Fruit fly (Drosophila melanogaster) whole organism, embryonic: ENCODE results near the gene CG12990.

Experiments
- Awh ChIP-seq: fragments of 200-800 bp; sonication (Bioruptor generic); IDR thresholded peaks from 2 replicates; pipeline ENCODE4, ENCODE4 v1.3.6; 2022; ENCODE audit warnings: missing biosample characterization, missing genetic modification characterization
- BEAF-32 ChIP-seq: fragments of 200-800 bp; sonication (Bioruptor generic); optimal IDR thresholded peaks from 3 replicates; lab custom pipeline; 2017; ENCODE audit warnings: missing biosample characterization, missing genetic modification characterization, mild to moderate bottlenecking, moderate library complexity, missing genetic modification reagents
- CG11695 ChIP-seq: fragments of 200-800 bp; sonication (Bioruptor generic); IDR thresholded peaks from 3 replicates; pipeline ENCODE4 v1.3.6; 2022; ENCODE audit warnings: missing biosample characterization, missing genetic modification characterization
- CG12071 ChIP-seq: fragments of 200-800 bp; sonication (Bioruptor generic); optimal IDR thresholded peaks from 3 replicates; lab custom pipeline; 2018; ENCODE audit warnings: missing biosample characterization, mild to moderate bottlenecking, missing genetic modification characterization
- CG13624 ChIP-seq: fragments of 200-800 bp; sonication (Bioruptor generic); optimal IDR thresholded peaks from 2 replicates; lab custom pipeline; 2016; ENCODE audit warnings: missing biosample characterization, missing genetic modification characterization
- CG15696 ChIP-seq: fragments of 200-800 bp; sonication (Bioruptor generic); optimal IDR thresholded peaks from 2 replicates; lab custom pipeline; 2019; ENCODE audit warnings: missing biosample characterization, mild to moderate bottlenecking, missing genetic modification characterization, moderate library complexity
- CG16813 ChIP-seq: fragments of 200-800 bp; sonication (Bioruptor generic); IDR thresholded peaks from 3 replicates; pipeline ENCODE4 v1.3.6; 2022; ENCODE audit warnings: missing biosample characterization, missing genetic modification characterization; ENCODE audit not compliant: partially characterized antibody
- CG17612 ChIP-seq: fragments of 200-800 bp; sonication (Bioruptor generic); IDR thresholded peaks from 2 replicates; pipeline ENCODE4 v1.3.6; 2022; ENCODE audit warnings: missing biosample characterization, missing genetic modification characterization
- CG2199 ChIP-seq: fragments of 200-800 bp; sonication (Bioruptor generic); IDR thresholded peaks from 3 replicates; pipeline ENCODE4 v1.3.6; 2022; ENCODE audit warnings: missing biosample characterization, missing genetic modification characterization
- CG3407 ChIP-seq: fragments of 200-800 bp; sonication (Bioruptor generic); optimal IDR thresholded peaks from 2 replicates; lab custom pipeline; 2018; ENCODE audit warnings: missing biosample characterization, mild to moderate bottlenecking, missing genetic modification characterization
- CG34224 ChIP-seq: fragments of 200-800 bp; sonication (Bioruptor generic); IDR thresholded peaks from 3 replicates; pipeline ENCODE4 v1.3.6; 2022; ENCODE audit warnings: missing biosample characterization, missing genetic modification characterization; ENCODE audit not compliant: partially characterized antibody
- CG3726 ChIP-seq: fragments of 200-800 bp; sonication (Bioruptor generic); IDR thresholded peaks from 3 replicates; pipeline ENCODE4, ENCODE4 v1.3.6; 2022; ENCODE audit warnings: missing biosample characterization, missing genetic modification characterization
- CG3847 ChIP-seq: fragments of 200-800 bp; sonication (Bioruptor generic); IDR thresholded peaks from 2 replicates; pipeline ENCODE4 v1.3.6; 2022; ENCODE audit warnings: missing biosample characterization, missing genetic modification characterization
- CG42726 ChIP-seq: fragments of 200-800 bp; sonication (Bioruptor generic); IDR thresholded peaks from 2 replicates; pipeline ENCODE4 v1.3.6; 2022; ENCODE audit warnings: missing biosample characterization, missing genetic modification characterization; ENCODE audit not compliant: partially characterized antibody
- CG4360 ChIP-seq: fragments of 200-800 bp; sonication (Bioruptor generic); IDR thresholded peaks from 2 replicates; pipeline ENCODE4 v1.3.6; 2022; ENCODE audit warnings: missing biosample characterization, missing genetic modification characterization
- CG6813 ChIP-seq: fragments of 200-800 bp; sonication (Bioruptor generic); optimal IDR thresholded peaks from 2 replicates; lab custom pipeline; 2017; ENCODE audit warnings: missing biosample characterization, missing genetic modification characterization, mild to moderate bottlenecking, moderate library complexity, missing genetic modification reagents
- CG8478 ChIP-seq: fragments of >200 bp; optimal IDR thresholded peaks from 2 replicates; lab custom pipeline; 2018
- CG9437 ChIP-seq: fragments of 200-800 bp; sonication (Bioruptor generic); optimal IDR thresholded peaks from 2 replicates; lab custom pipeline; 2018; ENCODE audit warnings: missing biosample characterization, mild to moderate bottlenecking, missing genetic modification characterization
- Dek ChIP-seq: fragments of 200-800 bp; sonication (Bioruptor generic); optimal IDR thresholded peaks from 3 replicates; lab custom pipeline; 2019; ENCODE audit warnings: missing biosample characterization, mild to moderate bottlenecking, missing genetic modification characterization, moderate library complexity
- Doc3 ChIP-seq: fragments of 200-800 bp; sonication (Bioruptor generic); IDR thresholded peaks from 3 replicates; pipeline ENCODE4 v1.3.6; 2022; ENCODE audit warnings: missing biosample characterization, missing genetic modification characterization; ENCODE audit not compliant: partially characterized antibody
- Dp ChIP-seq: fragments of 200-800 bp; sonication (Bioruptor generic); optimal IDR thresholded peaks from 2 replicates; lab custom pipeline; 2018; ENCODE audit warnings: missing biosample characterization, mild to moderate bottlenecking, missing genetic modification characterization, moderate library complexity
- Fer1 ChIP-seq: fragments of 200-800 bp; sonication (Bioruptor generic); optimal IDR thresholded peaks from 2 replicates; lab custom pipeline; 2017; ENCODE audit warnings: missing biosample characterization, mild to moderate bottlenecking, missing genetic modification characterization
- Hey ChIP-seq: fragments of 200-800 bp; sonication (Bioruptor generic); optimal IDR thresholded peaks from 3 replicates; lab custom pipeline; 2018; ENCODE audit warnings: missing biosample characterization, mild to moderate bottlenecking, missing genetic modification characterization
- Med ChIP-seq: fragments of 200-800 bp; sonication (Bioruptor generic); peaks from one replicate; lab custom pipeline; 2016; ENCODE audit warnings: missing biosample characterization, missing genetic modification characterization, mild to moderate bottlenecking, inconsistent platforms, moderate library complexity
- NFAT ChIP-seq: fragments of 200-800 bp; sonication (Bioruptor generic); IDR thresholded peaks from 2 replicates; pipeline ENCODE4 v1.3.6; 2022; ENCODE audit warnings: missing biosample characterization, missing genetic modification characterization
- Side ChIP-seq: fragments of 200-800 bp; sonication (Bioruptor generic); optimal IDR thresholded peaks from 2 replicates; lab custom pipeline; 2016; ENCODE audit warnings: missing biosample characterization, missing genetic modification characterization
- Sox100B ChIP-seq: fragments of 200-800 bp; sonication (Bioruptor generic); optimal IDR thresholded peaks from 3 replicates; lab custom pipeline; 2018; ENCODE audit warnings: missing biosample characterization, mild to moderate bottlenecking, missing genetic modification characterization
- Ssrp ChIP-seq: fragments of 200-800 bp; sonication (Bioruptor generic); optimal IDR thresholded peaks from 2 replicates; lab custom pipeline; 2018; ENCODE audit warnings: missing biosample characterization, mild to moderate bottlenecking, missing genetic modification characterization, moderate library complexity
- Taf1 ChIP-seq: fragments of 200-800 bp; sonication (Bioruptor generic); IDR thresholded peaks from 2 replicates; pipeline ENCODE4 v1.3.6; 2022; ENCODE audit warnings: missing biosample characterization, missing genetic modification characterization
- dm ChIP-seq: fragments of 200-800 bp; sonication (Bioruptor generic); optimal IDR thresholded peaks from 3 replicates; lab custom pipeline; 2016; ENCODE audit warnings: missing biosample characterization, missing genetic modification characterization
- gce ChIP-seq: fragments of 200-800 bp; sonication (Bioruptor generic); IDR thresholded peaks from 3 replicates; pipeline ENCODE4 v1.3.6; 2022; ENCODE audit warnings: missing biosample characterization, missing genetic modification characterization
- grn ChIP-seq: fragments of 200-800 bp; sonication (Bioruptor generic); optimal IDR thresholded peaks from 3 replicates; lab custom pipeline; 2017; ENCODE audit warnings: missing biosample characterization, missing genetic modification characterization
- ham ChIP-seq: fragments of 200-800 bp; sonication (Bioruptor generic); IDR thresholded peaks from 2 replicates; pipeline ENCODE4 v1.3.6; 2022; ENCODE audit warnings: missing biosample characterization, missing genetic modification characterization
- hkb ChIP-seq, 2 experiments: fragments of 200-800 bp in 1 of 2; fragments of >200 bp in 1 of 2; sonication (Bioruptor generic) in 1 of 2; IDR thresholded peaks in 1 of 2; optimal IDR thresholded peaks in 1 of 2; 2 replicates each; pipeline versions ENCODE4 v1.3.6 to Lab custom; 2017 to 2022; ENCODE audit warnings: missing biosample characterization in 1 of 2, missing genetic modification characterization in 1 of 2
- ind ChIP-seq: fragments of 200-800 bp; sonication (Bioruptor generic); optimal IDR thresholded peaks from 3 replicates; lab custom pipeline; 2016; ENCODE audit warnings: missing biosample characterization, missing genetic modification characterization
- inv ChIP-seq: fragments of 200-800 bp; sonication (Bioruptor generic); IDR thresholded peaks from 2 replicates; pipeline ENCODE4 v1.3.6; 2022; ENCODE audit warnings: missing biosample characterization, missing genetic modification characterization; ENCODE audit not compliant: partially characterized antibody
- klu ChIP-seq: fragments of 200-800 bp; sonication (Bioruptor generic); IDR thresholded peaks from 2 replicates; pipeline ENCODE4 v1.3.6; 2022; ENCODE audit warnings: missing biosample characterization, missing genetic modification characterization
- lab ChIP-seq: fragments of 200-800 bp; sonication (Bioruptor generic); optimal IDR thresholded peaks from 3 replicates; lab custom pipeline; 2017; ENCODE audit warnings: missing biosample characterization, missing genetic modification characterization, mild to moderate bottlenecking, moderate library complexity, missing genetic modification reagents
- lilli ChIP-seq: fragments of 200-800 bp; sonication (Bioruptor generic); optimal IDR thresholded peaks from 3 replicates; lab custom pipeline; 2016; ENCODE audit warnings: missing biosample characterization, missing genetic modification characterization
- phol ChIP-seq: fragments of 200-800 bp; sonication (Bioruptor generic); optimal IDR thresholded peaks from 3 replicates; lab custom pipeline; 2018; ENCODE audit warnings: missing biosample characterization, mild to moderate bottlenecking, missing genetic modification characterization, moderate library complexity
- slbo ChIP-seq: fragments of 200-800 bp; sonication (Bioruptor generic); IDR thresholded peaks from 2 replicates; pipeline ENCODE4 v1.3.6; 2022; ENCODE audit warnings: missing biosample characterization, missing genetic modification characterization
- sob ChIP-seq: fragments of 200-800 bp; sonication (Bioruptor generic); IDR thresholded peaks from 2 replicates; pipeline ENCODE4 v1.3.6; 2022; ENCODE audit warnings: missing biosample characterization, missing genetic modification characterization
- stc ChIP-seq: fragments of 200-800 bp; sonication (Bioruptor generic); IDR thresholded peaks from 2 replicates; pipeline ENCODE4 v1.3.6; 2022; ENCODE audit warnings: missing biosample characterization, missing genetic modification characterization
- ttk ChIP-seq: fragments of 200-800 bp; sonication (Bioruptor generic); IDR thresholded peaks from 2 replicates; pipeline ENCODE4 v2.1.2; 2022; ENCODE audit warnings: missing biosample characterization, missing genetic modification characterization
- unpg ChIP-seq: fragments of 200-800 bp; sonication (Bioruptor generic); optimal IDR thresholded peaks from 3 replicates; lab custom pipeline; 2018; ENCODE audit warnings: missing biosample characterization, mild to moderate bottlenecking, missing genetic modification characterization, moderate library complexity
- usp ChIP-seq: fragments of >200 bp; optimal IDR thresholded peaks from 2 replicates; lab custom pipeline; 2017; ENCODE audit warnings: missing biosample characterization, missing genetic modification characterization
- vvl ChIP-seq: fragments of 200-800 bp; sonication (Bioruptor generic); IDR thresholded peaks from 2 replicates; pipeline ENCODE4 v1.3.6; 2022; ENCODE audit warnings: missing biosample characterization, missing genetic modification characterization

The CG12990 gene

dm6 chrX:17671788-17672187 lies at the start of gene CG12990:
Gene CG12990 (minus strand): TSS chrX:17671888.
- TF ChIP-seq stc (GFP tag; lab: Robert Waterston, UW) (no peak), unpg (GFP tag; lab: Kevin White, UChicago) (no peak), CG6813 (GFP tag; lab: Kevin White, UChicago) (no peak)

DNA sequence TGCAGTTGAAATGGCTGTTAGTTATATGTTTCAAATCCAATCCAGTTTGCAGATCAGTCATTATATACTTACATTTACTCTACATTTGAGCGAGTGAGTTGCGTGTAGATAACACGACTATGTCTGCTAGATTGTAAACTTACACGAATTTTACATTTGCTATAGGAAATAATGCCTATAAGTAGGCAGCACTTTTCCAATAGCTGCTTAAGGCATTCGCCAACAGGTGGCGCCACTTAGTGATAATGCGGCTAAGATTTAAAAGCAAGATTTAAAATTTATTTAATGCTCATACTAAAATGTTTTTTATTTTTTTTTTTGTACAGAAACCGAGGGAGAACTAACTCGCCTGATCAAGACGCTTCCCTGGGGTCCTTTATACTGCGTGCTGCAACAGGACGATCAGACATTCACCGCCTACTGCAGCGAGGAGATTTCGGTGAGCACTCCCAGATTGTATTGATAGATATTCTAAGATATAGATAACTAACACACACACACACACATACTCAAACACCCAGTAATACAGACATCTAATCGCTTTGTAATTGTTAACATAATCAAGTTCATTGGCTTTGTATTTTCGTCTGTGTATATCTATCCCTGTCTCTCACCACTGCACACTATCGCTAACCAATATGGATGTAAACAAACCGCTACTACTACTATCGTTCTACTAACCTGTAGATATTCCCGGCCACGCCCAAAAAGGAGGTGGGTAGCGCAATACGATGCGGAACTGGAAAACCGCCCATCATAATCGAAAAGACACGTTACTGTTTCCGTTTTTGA lies 48.8 kb upstream of the CG12990 start:
- no peak for TF ChIP-seq lilli (GFP tag; lab: Kevin White, UChicago)
- TF ChIP-seq CG13624 (GFP tag; lab: Kevin White, UChicago) = peak; percentile 23
- TF ChIP-seq phol (tag; lab: Kevin White, UChicago) = no peak
- TF ChIP-seq CG2199 (GFP tag; lab: Robert Waterston, UW) = peak; percentile 95
- TF ChIP-seq CG15696 = no peak
- 0 out of 2 replicates have a peak, but pooled peaks have one; percentile 19 for TF ChIP-seq sob (GFP tag; lab: Robert Waterston, UW)
- no peak for TF ChIP-seq Dp
- TF ChIP-seq grn (GFP tag; lab: Kevin White, UChicago) = peak; percentile 86
- no peak for TF ChIP-seq Hey (tag; lab: Kevin White, UChicago)
- no peak for TF ChIP-seq BEAF-32 (GFP tag; lab: Kevin White, UChicago)
- peak; percentile 3 for TF ChIP-seq Side
- TF ChIP-seq CG9437 (GFP tag; lab: Kevin White, UChicago) = no peak
- TF ChIP-seq dm (GFP tag; lab: Kevin White, UChicago) = no peak
- TF ChIP-seq ind (GFP tag; lab: Kevin White, UChicago) = no peak
- no peak for TF ChIP-seq ham (GFP tag; lab: Robert Waterston, UW)
- no peak for TF ChIP-seq Doc3 (GFP tag; lab: Robert Waterston, UW)
- no peak for TF ChIP-seq CG12071 (GFP tag; lab: Kevin White, UChicago)
- TF ChIP-seq Fer1 (GFP tag; lab: Kevin White, UChicago) = no peak
- no peak for TF ChIP-seq CG8478 (lab: Kevin White, UChicago)
- no peak for TF ChIP-seq hkb (optimal IDR thresholded peaks at IDR 0.05; lab: Kevin White, UChicago)
- TF ChIP-seq hkb (GFP tag; IDR thresholded peaks at IDR 0.05; lab: Robert Waterston, UW) = no peak
- TF ChIP-seq klu = no peak
- no peak for TF ChIP-seq unpg (GFP tag; lab: Kevin White, UChicago)
- TF ChIP-seq CG34224 = no peak
- peak; percentile 19 for TF ChIP-seq Dek (tag; lab: Kevin White, UChicago)
- TF ChIP-seq CG4360 (GFP tag; lab: Robert Waterston, UW) = no peak
- TF ChIP-seq Taf1 (GFP tag; lab: Robert Waterston, UW) = no peak
- TF ChIP-seq Ssrp (tag; lab: Kevin White, UChicago) = no peak
- peak; percentile 37; the same call in 1 of the 2 replicates for TF ChIP-seq vvl (GFP tag; lab: Robert Waterston, UW)
- peak; percentile 81 for TF ChIP-seq CG42726 (GFP tag; lab: Robert Waterston, UW)
- TF ChIP-seq NFAT = no peak
- TF ChIP-seq CG16813 = peak; percentile 74
- peak; percentile 80 for TF ChIP-seq Med (GFP tag; lab: Kevin White, UChicago)
- no peak for TF ChIP-seq CG11695
- TF ChIP-seq Sox100B = no peak
- no peak for TF ChIP-seq CG3407 (GFP tag; lab: Kevin White, UChicago)
- TF ChIP-seq gce = no peak
- TF ChIP-seq lab (GFP tag; lab: Kevin White, UChicago) = no peak
- TF ChIP-seq slbo (GFP tag; lab: Robert Waterston, UW) = peak; percentile 61
- TF ChIP-seq CG17612 (GFP tag; lab: Robert Waterston, UW) = no peak
- no peak for TF ChIP-seq usp (GFP tag; lab: Kevin White, UChicago)
- no peak for TF ChIP-seq CG3726 (GFP tag; lab: Robert Waterston, UW)
- TF ChIP-seq Awh (GFP tag; lab: Robert Waterston, UW) = no peak
- TF ChIP-seq CG3847 = 0 out of 2 replicates have a peak, but pooled peaks have one; percentile 15
- TF ChIP-seq ttk (GFP tag; lab: Robert Waterston, UW) = no peak
- TF ChIP-seq inv (GFP tag; lab: Robert Waterston, UW) = peak; percentile 37; the same call in 1 of the 2 replicates
